Worm (Caenorhabditis elegans) whole organism, L3 larva: ENCODE results near the gene F42F12.11.

Experiments used
- R02D3.7 ChIP-seq: fragments of 150-350 bp; optimal IDR thresholded peaks from 2 replicates; lab custom pipeline; 2014; ENCODE audit warnings: missing biosample characterization, missing genetic modification characterization
- ZK546.5 ChIP-seq: sonication (generic microtip); optimal IDR thresholded peaks from 2 replicates; lab custom pipeline; 2017; ENCODE audit warnings: missing biosample characterization, missing genetic modification characterization
- ama-1 ChIP-seq: fragments of 150-350 bp; optimal IDR thresholded peaks from 2 replicates; lab custom pipeline; 2018
- ceh-16 ChIP-seq: sonication (generic microtip); optimal IDR thresholded peaks from 2 replicates; lab custom pipeline; 2017; ENCODE audit warnings: missing biosample characterization, missing genetic modification characterization
- ceh-28 ChIP-seq: fragments of 150-350 bp; optimal IDR thresholded peaks from 2 replicates; lab custom pipeline; 2014; ENCODE audit warnings: missing biosample characterization, missing genetic modification reagents, missing genetic modification characterization
- ceh-82 ChIP-seq: fragments of 150-350 bp; optimal IDR thresholded peaks from 2 replicates; lab custom pipeline; 2014; ENCODE audit warnings: missing biosample characterization, missing genetic modification characterization
- ceh-9 ChIP-seq: sonication (generic microtip); optimal IDR thresholded peaks from 2 replicates; lab custom pipeline; 2018; ENCODE audit warnings: missing biosample characterization, missing genetic modification characterization
- daf-12 ChIP-seq: fragments of 150-350 bp; optimal IDR thresholded peaks from 2 replicates; lab custom pipeline; 2014; ENCODE audit warnings: missing biosample characterization, missing genetic modification reagents, missing genetic modification characterization
- elt-2 ChIP-seq: sonication (generic microtip); optimal IDR thresholded peaks from 2 replicates; lab custom pipeline; 2016; ENCODE audit warnings: missing genetic modification reagents, mild to moderate bottlenecking, missing genetic modification characterization, missing compliant biosample characterization
- eor-1 ChIP-seq, 2 experiments: fragments of 150-350 bp; optimal IDR thresholded peaks; 2 replicates each; lab custom pipeline; 2014 to 2018; ENCODE audit warnings: missing biosample characterization in 2 of 2, missing genetic modification characterization in 2 of 2
- fkh-2 ChIP-seq: fragments of 150-350 bp; optimal IDR thresholded peaks from 2 replicates; lab custom pipeline; 2014; ENCODE audit warnings: missing biosample characterization, missing genetic modification reagents, missing genetic modification characterization
- jun-1 ChIP-seq: fragments of 150-350 bp; optimal IDR thresholded peaks from 2 replicates; lab custom pipeline; 2014; ENCODE audit warnings: missing biosample characterization, missing genetic modification reagents, missing genetic modification characterization
- lsy-12 ChIP-seq: sonication (generic microtip); optimal IDR thresholded peaks from 2 replicates; lab custom pipeline; 2016; ENCODE audit warnings: mild to moderate bottlenecking, missing genetic modification characterization, missing compliant biosample characterization
- mdl-1 ChIP-seq: fragments of 150-350 bp; optimal IDR thresholded peaks from 2 replicates; lab custom pipeline; 2014; ENCODE audit warnings: missing biosample characterization, missing genetic modification characterization
- nfya-1 ChIP-seq: sonication (generic microtip); optimal IDR thresholded peaks from 2 replicates; lab custom pipeline; 2017; ENCODE audit warnings: missing genetic modification characterization, mild to moderate bottlenecking, missing compliant biosample characterization, antibody characterized with exemption, moderate library complexity; ENCODE audit not compliant: insufficient read depth
- nhr-11 ChIP-seq: fragments of 150-350 bp; optimal IDR thresholded peaks from 2 replicates; lab custom pipeline; 2014; ENCODE audit warnings: missing biosample characterization, missing genetic modification characterization
- nhr-12 ChIP-seq: fragments of 150-350 bp; optimal IDR thresholded peaks from 2 replicates; lab custom pipeline; 2014; ENCODE audit warnings: missing biosample characterization, missing genetic modification characterization
- nhr-237 ChIP-seq: fragments of 150-350 bp; optimal IDR thresholded peaks from 2 replicates; lab custom pipeline; 2014; ENCODE audit warnings: missing biosample characterization, missing genetic modification characterization
- nhr-28 ChIP-seq: fragments of 150-350 bp; optimal IDR thresholded peaks from 2 replicates; lab custom pipeline; 2014; ENCODE audit warnings: missing biosample characterization, missing genetic modification characterization
- nhr-43 ChIP-seq: sonication (generic microtip); optimal IDR thresholded peaks from 2 replicates; lab custom pipeline; 2016; ENCODE audit warnings: mild to moderate bottlenecking, missing genetic modification characterization, missing compliant biosample characterization; ENCODE audit not compliant: poor library complexity, severe bottlenecking
- nhr-67 ChIP-seq: fragments of 150-350 bp; optimal IDR thresholded peaks from 2 replicates; lab custom pipeline; 2014; ENCODE audit warnings: missing biosample characterization, missing genetic modification characterization
- pha-4 ChIP-seq: fragments of 150-350 bp; optimal IDR thresholded peaks from 2 replicates; lab custom pipeline; 2014; ENCODE audit warnings: missing biosample characterization, missing genetic modification reagents, missing genetic modification characterization
- pqm-1 ChIP-seq: fragments of 150-350 bp; optimal IDR thresholded peaks from 2 replicates; lab custom pipeline; 2017; ENCODE audit warnings: missing biosample characterization, missing genetic modification characterization, inconsistent platforms
- sea-2 ChIP-seq: fragments of 150-350 bp; sonication (generic microtip); optimal IDR thresholded peaks from 4 replicates; lab custom pipeline; 2014; ENCODE audit warnings: missing biosample characterization, missing genetic modification reagents, missing genetic modification characterization
- skn-1 ChIP-seq: fragments of 150-350 bp; optimal IDR thresholded peaks from 2 replicates; lab custom pipeline; 2014; ENCODE audit warnings: missing biosample characterization, missing genetic modification characterization
- snpc-4 ChIP-seq: fragments of 150-350 bp; optimal IDR thresholded peaks from 2 replicates; lab custom pipeline; 2014; ENCODE audit warnings: missing biosample characterization, missing genetic modification characterization
- tbx-2 ChIP-seq: sonication (generic microtip); optimal IDR thresholded peaks from 2 replicates; lab custom pipeline; 2016; ENCODE audit warnings: mild to moderate bottlenecking, missing genetic modification characterization, missing compliant biosample characterization
- unc-39 ChIP-seq: sonication (generic microtip); optimal IDR thresholded peaks from 4 replicates; lab custom pipeline; 2017; ENCODE audit warnings: missing biosample characterization, missing genetic modification characterization
- unc-62 ChIP-seq: fragments of 150-350 bp; sonication (generic microtip); optimal IDR thresholded peaks from 4 replicates; lab custom pipeline; 2014; ENCODE audit warnings: missing biosample characterization, missing genetic modification reagents, missing genetic modification characterization
- ztf-4 ChIP-seq: fragments of 150-350 bp; optimal IDR thresholded peaks from 2 replicates; lab custom pipeline; 2014; ENCODE audit warnings: missing biosample characterization, missing genetic modification characterization

The F42F12.11 gene

DNA sequence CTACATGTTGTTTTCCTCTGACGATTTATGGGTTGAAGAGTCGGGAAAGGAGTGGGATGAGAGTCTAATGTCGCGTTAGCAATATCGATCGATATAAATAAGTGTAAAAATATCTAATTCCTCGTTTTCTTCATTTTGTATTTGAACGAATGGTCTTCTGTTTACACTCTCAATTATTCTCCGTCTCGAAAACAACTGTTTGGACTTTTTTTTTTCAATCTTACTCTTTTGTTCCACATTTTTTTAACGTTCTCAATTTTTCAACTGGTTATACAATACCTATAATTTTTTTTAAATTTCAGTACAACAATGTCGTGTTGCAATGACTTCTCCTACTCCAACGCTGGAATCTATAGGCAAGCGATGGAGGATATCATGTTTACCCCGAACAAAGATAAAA lies 25.5 kb upstream of the F42F12.11 start, which contains the start of gene F17A2.13:
Gene F17A2.13, plus strand, starts transcription at position 301 of the 400 bp plus-strand sequence.
- no peak for TF ChIP-seq ZK546.5

DNA sequence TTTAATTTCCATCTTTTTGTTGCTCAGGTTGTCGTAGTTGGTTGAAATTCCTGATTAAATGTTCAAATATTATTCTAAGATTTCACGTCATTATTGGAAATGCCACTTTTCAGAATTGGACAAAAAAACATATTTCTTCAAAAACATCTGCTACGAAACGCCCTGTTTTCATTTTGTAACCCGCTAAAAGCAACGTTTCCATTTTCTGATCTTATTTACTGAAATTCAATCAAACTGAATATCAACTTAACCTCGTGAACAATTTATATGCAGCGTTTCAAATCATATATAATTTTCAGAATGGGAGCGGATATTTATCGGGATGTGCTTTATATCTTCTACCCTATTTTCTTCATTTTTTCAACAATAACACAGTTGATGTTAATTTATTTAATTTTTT lies 23.4 kb upstream of the F42F12.11 start, which contains the start of gene srd-40:
Gene srd-40, plus strand, starts transcription at position 301 of the 400 bp plus-strand sequence.
- TF ChIP-seq ama-1 (lab: Kevin White, UChicago), result no peak
- TF ChIP-seq elt-2, result no peak
- TF ChIP-seq mdl-1, result no peak
- TF ChIP-seq ZK546.5, result no peak
- TF ChIP-seq ceh-9 (tag; lab: Kevin White, UChicago), result no peak
- no peak for TF ChIP-seq nhr-237
- TF ChIP-seq unc-62 (GFP tag; lab: Kevin White, UChicago), result no peak

DNA sequence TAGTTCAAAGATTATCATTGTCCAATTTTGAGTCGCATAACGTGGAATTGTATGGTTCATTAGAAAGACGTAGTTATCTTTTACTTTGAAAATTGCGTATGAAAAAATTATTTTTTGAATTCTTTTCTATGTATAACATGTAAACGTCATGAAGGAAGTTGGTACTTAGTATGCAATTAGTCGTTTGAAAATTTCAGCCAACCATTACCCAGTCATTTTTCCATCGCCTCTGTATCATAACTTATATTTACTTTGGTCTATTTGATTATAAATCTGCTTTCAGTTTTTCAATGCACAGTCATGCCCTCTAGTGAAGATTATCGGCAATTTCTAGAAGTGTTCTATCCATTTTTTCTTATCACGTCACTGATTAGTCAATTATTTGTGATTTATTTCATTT lies 20.4 kb upstream of the F42F12.11 start, which contains the start of gene srd-41:
Gene srd-41, plus strand, starts transcription at position 301 of the 400 bp plus-strand sequence.
- no peak for TF ChIP-seq eor-1 (tag; optimal IDR thresholded peaks at IDR 0.05; lab: Kevin White, UChicago)

DNA sequence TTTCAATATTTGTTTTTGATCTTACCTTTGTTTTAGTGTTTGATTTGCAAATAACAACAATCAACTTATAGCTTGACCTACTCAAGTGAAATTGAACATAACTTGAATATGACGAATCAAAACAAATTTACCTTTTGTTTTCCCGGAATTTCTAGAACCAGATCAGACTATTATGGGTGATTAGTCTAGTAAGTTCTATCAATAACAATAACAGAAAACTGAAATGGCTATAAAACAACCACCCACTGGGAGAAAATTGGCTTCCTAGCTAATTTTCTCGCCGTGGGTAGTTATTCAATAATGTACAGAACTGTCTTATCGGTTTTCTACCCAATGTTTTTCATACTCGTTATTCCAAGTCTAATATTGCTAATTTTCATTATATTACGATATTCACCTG lies 18.2 kb upstream of the F42F12.11 start, which contains the start of gene srd-45:
Gene srd-45, plus strand, starts transcription at position 301 of the 400 bp plus-strand sequence.
- no peak for TF ChIP-seq ZK546.5
- TF ChIP-seq nfya-1 (tag; lab: Kevin White, UChicago), result no peak
- no peak for TF ChIP-seq ztf-4 (tag; lab: Kevin White, UChicago)
- TF ChIP-seq nhr-43 (tag; lab: Kevin White, UChicago), result no peak
- TF ChIP-seq ceh-28 (tag; lab: Kevin White, UChicago), result no peak

DNA sequence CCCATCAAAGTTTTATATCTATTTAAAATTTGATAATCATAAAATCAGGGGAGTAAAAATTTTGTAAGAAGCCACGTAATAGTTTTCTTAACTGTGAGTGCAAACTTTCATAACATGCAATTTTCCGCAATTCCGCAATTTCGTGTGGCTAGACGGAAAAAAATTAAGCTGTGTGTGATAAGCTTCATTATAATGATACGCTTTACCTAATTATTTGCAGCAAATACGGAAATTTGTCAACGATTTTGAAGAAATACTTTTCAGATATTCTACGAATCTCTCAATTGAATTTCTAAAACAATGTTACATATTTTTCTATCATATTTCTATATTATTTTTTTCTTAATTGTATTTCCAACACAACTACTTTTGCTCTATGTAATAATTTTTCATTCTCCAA lies 15.0 kb upstream of the F42F12.11 start, which contains the start of gene srd-46:
Gene srd-46, plus strand, starts transcription at position 301 of the 400 bp plus-strand sequence.
- TF ChIP-seq ZK546.5 (no peak), ceh-82 (tag; lab: Kevin White, UChicago) (no peak)
- TF ChIP-seq, all 47 proteins: peak for 0

DNA sequence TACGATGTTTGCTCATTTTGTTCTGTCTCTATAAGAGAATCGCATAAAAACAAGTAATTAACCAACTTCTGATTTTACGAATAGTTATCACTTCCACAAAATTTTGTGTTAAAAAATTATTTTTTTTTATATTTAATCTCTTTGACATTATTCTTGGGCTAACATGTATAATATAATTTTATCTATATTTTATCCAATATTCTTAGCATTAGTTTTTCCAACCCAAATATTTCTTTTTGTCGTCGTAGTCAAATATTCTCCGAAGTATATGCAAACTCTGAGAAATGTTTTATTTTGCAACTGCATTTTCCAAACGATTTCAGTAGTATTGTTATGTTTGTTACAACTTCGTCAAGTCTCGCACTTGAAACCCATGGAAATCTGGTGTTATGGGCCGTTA lies 13.3 kb upstream of the F42F12.11 start, which contains the start of gene srd-47:
Gene srd-47, plus strand, starts transcription at position 164 of the 400 bp plus-strand sequence.
- TF ChIP-seq mdl-1 (no peak), unc-39 (no peak), jun-1 (no peak), ama-1 (lab: Kevin White, UChicago) (no peak), ceh-16 (tag; lab: Kevin White, UChicago) (no peak), nhr-237 (no peak), tbx-2 (tag; lab: Kevin White, UChicago) (no peak), nhr-28 (tag; lab: Kevin White, UChicago) (no peak), ztf-4 (tag; lab: Kevin White, UChicago) (no peak), nhr-67 (no peak), R02D3.7 (tag; lab: Kevin White, UChicago) (no peak), nhr-11 (no peak), daf-12 (no peak), snpc-4 (no peak), pha-4 (tag; lab: Kevin White, UChicago) (no peak), pqm-1 (tag; lab: Kevin White, UChicago) (no peak)
- TF ChIP-seq, all 47 proteins: peak for 0

DNA sequence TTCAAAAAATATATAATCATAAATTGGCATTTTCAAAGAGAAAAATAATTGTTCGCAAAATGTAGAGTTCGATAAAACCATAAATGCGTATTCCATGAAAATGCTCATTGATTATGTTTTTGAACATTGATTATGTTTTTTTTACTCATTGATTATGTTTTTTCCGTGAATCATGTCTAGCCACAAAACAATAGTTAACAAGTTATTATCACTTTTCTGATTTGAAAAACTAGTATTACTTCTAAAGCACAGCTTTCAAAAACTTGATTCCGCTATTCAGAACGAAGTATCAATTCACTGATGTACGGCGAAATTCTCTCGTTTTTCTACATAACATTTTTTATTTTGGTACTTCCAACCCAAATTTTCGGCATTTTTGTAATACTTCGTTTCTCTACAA lies 11.0 kb upstream of the F42F12.11 start, which contains the start of gene srd-48:
Gene srd-48, plus strand, starts transcription at position 301 of the 400 bp plus-strand sequence.
- TF ChIP-seq jun-1 (no peak), ceh-16 (tag; lab: Kevin White, UChicago) (no peak), lsy-12 (tag; lab: Kevin White, UChicago) (no peak), ZK546.5 (no peak), nhr-12 (tag; lab: Kevin White, UChicago) (no peak), fkh-2 (no peak), skn-1 (tag; lab: Kevin White, UChicago) (no peak), daf-12 (no peak), sea-2 (GFP tag; lab: Kevin White, UChicago) (no peak)
